Fruit fly (Drosophila melanogaster): ENCODE results near the gene RnpS1.

Gene RnpS1

dm6 chr3R:9590952-9591532 lies 39.2 kb downstream of the RnpS1 start, which contains the start of the genes bocks and CG8312 (continued):
- TF ChIP-seq tio (GFP tag; optimal IDR thresholded peaks at IDR 0.05) (no peak), bsh (GFP tag; optimal IDR thresholded peaks at IDR 0.05) (no peak), CG12659 (GFP tag; optimal IDR thresholded peaks at IDR 0.05) (peak; percentile 89), ro (GFP tag; IDR thresholded peaks at IDR 0.05) (no peak), CG4328 (GFP tag; optimal IDR thresholded peaks at IDR 0.05) (no peak), CG9817 (tag; optimal IDR thresholded peaks at IDR 0.05) (peak; percentile 29), CG18764 (GFP tag; optimal IDR thresholded peaks at IDR 0.05) (peak; percentile 42), NFAT (GFP tag; IDR thresholded peaks at IDR 0.05) (no peak), CG7271 (tag; optimal IDR thresholded peaks at IDR 0.05) (no peak), CG11560 (tag; IDR thresholded peaks at IDR 0.05) (no peak), CG6791 (GFP tag; IDR thresholded peaks at IDR 0.05; ENCODE audit: partially characterized antibody) (no peak), CG15011 (GFP tag; optimal IDR thresholded peaks at IDR 0.05) (no peak), zfh1 (GFP tag; IDR thresholded peaks at IDR 0.05) (no peak), dmrt99B (tag; optimal IDR thresholded peaks at IDR 0.05) (no peak), scrt (GFP tag; optimal IDR thresholded peaks at IDR 0.05) (peak; percentile 94), sob (GFP tag; IDR thresholded peaks at IDR 0.05) (no peak), sqz (GFP tag; optimal IDR thresholded peaks at IDR 0.05) (no peak), lbe (GFP tag; optimal IDR thresholded peaks at IDR 0.05) (peak; percentile 33), trh (GFP tag; optimal IDR thresholded peaks at IDR 0.05) (no peak), CG17359 (tag; optimal IDR thresholded peaks at IDR 0.05) (no peak), odd (GFP tag; optimal IDR thresholded peaks at IDR 0.05) (peak; percentile 12), btn (GFP tag; optimal IDR thresholded peaks at IDR 0.05) (no peak), bcd (GFP tag; optimal IDR thresholded peaks at IDR 0.05) (no peak), CG12071 (GFP tag; optimal IDR thresholded peaks at IDR 0.05) (peak; percentile 17), dmrt11E (tag; optimal IDR thresholded peaks at IDR 0.05) (peak; percentile 16), CG2202 (tag; optimal IDR thresholded peaks at IDR 0.05) (no peak), rib (GFP tag; IDR thresholded peaks at IDR 0.05) (no peak), CG13424 (tag; optimal IDR thresholded peaks at IDR 0.05) (peak; percentile 40), vvl (GFP tag; IDR thresholded peaks at IDR 0.05) (no peak), CG6689 (GFP tag; IDR thresholded peaks at IDR 0.05) (no peak), ato (GFP tag; IDR thresholded peaks at IDR 0.05; ENCODE audit: partially characterized antibody) (no peak), CG1832 (GFP tag; optimal IDR thresholded peaks at IDR 0.05) (no peak), CG3726 (GFP tag; IDR thresholded peaks at IDR 0.05) (no peak), CG14014 (GFP tag; IDR thresholded peaks at IDR 0.05) (no peak), Aef1 (GFP tag; IDR thresholded peaks at IDR 0.05) (no peak), pita (GFP tag; optimal IDR thresholded peaks at IDR 0.05) (no peak), CG6272 (GFP tag; IDR thresholded peaks at IDR 0.05) (no peak), slp2 (GFP tag; optimal IDR thresholded peaks at IDR 0.05) (no peak), Adf1 (GFP tag; IDR thresholded peaks at IDR 0.05) (no peak), Xrp1 (GFP tag; IDR thresholded peaks at IDR 0.05) (no peak), dpn (GFP tag; optimal IDR thresholded peaks at IDR 0.05) (peak; percentile 49 to 64), CG7963 (GFP tag; IDR thresholded peaks at IDR 0.05; ENCODE audit: partially characterized antibody) (no peak), CG13624 (GFP tag; optimal IDR thresholded peaks at IDR 0.05) (peak; percentile 79), BEAF-32 (GFP tag; optimal IDR thresholded peaks at IDR 0.05) (peak; percentile 96), CG11085 (GFP tag; IDR thresholded peaks at IDR 0.05) (no peak), br (optimal IDR thresholded peaks at IDR 0.05) (no peak), CG32767 (GFP tag; IDR thresholded peaks at IDR 0.05) (no peak), E2f1 (GFP tag; IDR thresholded peaks at IDR 0.05) (no peak), NfI (GFP tag; optimal IDR thresholded peaks at IDR 0.05) (peak; percentile 26), Hand (GFP tag; optimal IDR thresholded peaks at IDR 0.05) (no peak), CG10366 (GFP tag; IDR thresholded peaks at IDR 0.05) (no peak)
